Worm (Caenorhabditis elegans) whole organism, young adult: Measurements from ENCODE around the gene R02D5.8.
A peak's percentile ranks its signal among the peaks of the same experiment; 100 is the strongest.

Experiments used
- F10E7.11 ChIP-seq: sonication (generic microtip); optimal IDR thresholded peaks from 2 replicates; lab custom pipeline; 2017; ENCODE audit warnings: mild to moderate bottlenecking, missing genetic modification characterization, moderate library complexity, missing compliant biosample characterization
- F22D6.2 ChIP-seq: sonication (generic microtip); optimal IDR thresholded peaks from 2 replicates; lab custom pipeline; 2016; ENCODE audit warnings: mild to moderate bottlenecking, missing genetic modification characterization, missing compliant biosample characterization
- F33H1.4 ChIP-seq: fragments of 200-800 bp; sonication (Bioruptor generic); IDR thresholded peaks from 2 replicates; pipeline ENCODE4 v1.3.6; 2022; ENCODE audit warnings: missing genetic modification reagents, missing genetic modification characterization, missing compliant biosample characterization
- F49E8.2 ChIP-seq: sonication (generic microtip); optimal IDR thresholded peaks from 3 replicates; lab custom pipeline; 2017; ENCODE audit warnings: missing genetic modification characterization, mild to moderate bottlenecking, missing compliant biosample characterization, antibody characterized with exemption, moderate library complexity; ENCODE audit not compliant: insufficient read depth
- F57A8.1 ChIP-seq: fragments of 200-800 bp; sonication (Bioruptor generic); optimal IDR thresholded peaks from 2 replicates; lab custom pipeline; 2018; ENCODE audit warnings: mild to moderate bottlenecking, missing genetic modification characterization, moderate library complexity, missing compliant biosample characterization
- T07F8.4 ChIP-seq: sonication (generic microtip); optimal IDR thresholded peaks from 2 replicates; lab custom pipeline; 2016; ENCODE audit warnings: mild to moderate bottlenecking, missing genetic modification characterization, moderate library complexity, missing compliant biosample characterization
- T26A5.8 ChIP-seq: sonication (generic microtip); optimal IDR thresholded peaks from 2 replicates; lab custom pipeline; 2016; ENCODE audit warnings: missing genetic modification characterization, missing compliant biosample characterization
- Y53F4B.3 ChIP-seq: fragments of 200-800 bp; sonication (Bioruptor generic); IDR thresholded peaks from 2 replicates; pipeline ENCODE4 v1.3.6; 2022; ENCODE audit warnings: missing genetic modification reagents, missing genetic modification characterization, missing compliant biosample characterization
- Y53G8AR.9 ChIP-seq: fragments of 200-800 bp; sonication (Bioruptor generic); conservative IDR thresholded peaks from 2 replicates; pipeline ENCODE4 v1.3.6; 2022; ENCODE audit warnings: missing genetic modification reagents, missing genetic modification characterization, missing compliant biosample characterization
- Y79H2A.3 ChIP-seq: fragments of 200-800 bp; sonication (Bioruptor generic); conservative IDR thresholded peaks from 2 replicates; pipeline ENCODE4 v1.3.6; 2022; ENCODE audit warnings: missing genetic modification reagents, missing genetic modification characterization, missing compliant biosample characterization
- attf-5 ChIP-seq: fragments of 200-800 bp; sonication (Bioruptor generic); optimal IDR thresholded peaks from 2 replicates; lab custom pipeline; 2018; ENCODE audit warnings: mild to moderate bottlenecking, missing genetic modification characterization, missing compliant biosample characterization
- ceh-58 ChIP-seq: fragments of 200-800 bp; sonication (Bioruptor generic); IDR thresholded peaks from 2 replicates; pipeline ENCODE4 v1.3.6; 2022; ENCODE audit warnings: missing genetic modification characterization, missing compliant biosample characterization
- ceh-91 ChIP-seq: fragments of 200-800 bp; sonication (Bioruptor generic); IDR thresholded peaks from 2 replicates; pipeline ENCODE4 v1.3.6; 2022; ENCODE audit warnings: missing genetic modification reagents, missing genetic modification characterization, missing compliant biosample characterization
- dpl-1 ChIP-seq: fragments of 150-350 bp; optimal IDR thresholded peaks from 2 replicates; lab custom pipeline; 2014; ENCODE audit warnings: missing biosample characterization, missing genetic modification reagents, missing genetic modification characterization
- efl-1 ChIP-seq: fragments of 150-350 bp; optimal IDR thresholded peaks from 2 replicates; lab custom pipeline; 2014; ENCODE audit warnings: missing biosample characterization, missing genetic modification reagents, missing genetic modification characterization
- egl-18 ChIP-seq: fragments of 200-800 bp; sonication (Bioruptor generic); IDR thresholded peaks from 2 replicates; pipeline ENCODE4 v1.3.6; 2022; ENCODE audit warnings: missing genetic modification reagents, missing genetic modification characterization, missing compliant biosample characterization
- him-1 ChIP-seq: sonication (generic microtip); optimal IDR thresholded peaks from 2 replicates; lab custom pipeline; 2016; ENCODE audit warnings: missing genotype, missing genetic modification reagents, missing genetic modification characterization, missing compliant biosample characterization
- hlh-12 ChIP-seq: sonication (generic microtip); optimal IDR thresholded peaks from 2 replicates; lab custom pipeline; 2016; ENCODE audit warnings: missing genetic modification characterization, missing compliant biosample characterization
- lin-26 ChIP-seq: fragments of 200-800 bp; sonication (Bioruptor generic); IDR thresholded peaks from 2 replicates; pipeline ENCODE4 v1.3.6; 2022; ENCODE audit warnings: missing genetic modification reagents, missing genetic modification characterization, missing compliant biosample characterization
- lin-35 ChIP-seq, 3 experiments: fragments of 150-350 bp in 2 of 3; sonication (generic microtip) in 1 of 3; optimal IDR thresholded peaks; 2 replicates each; lab custom pipeline; 2014 to 2018; ENCODE audit warnings: missing biosample characterization in 3 of 3, missing genetic modification characterization in 3 of 3, missing genetic modification reagents in 3 of 3
- lin-54 ChIP-seq: fragments of 200-800 bp; sonication (Bioruptor generic); optimal IDR thresholded peaks from 2 replicates; lab custom pipeline; 2018; ENCODE audit warnings: mild to moderate bottlenecking, missing genetic modification characterization, missing compliant biosample characterization
- lsl-1 ChIP-seq: fragments of 200-800 bp; sonication (Bioruptor generic); optimal IDR thresholded peaks from 2 replicates; lab custom pipeline; 2018; ENCODE audit warnings: mild to moderate bottlenecking, missing genetic modification characterization, moderate library complexity, missing compliant biosample characterization
- madf-3 ChIP-seq: fragments of 200-800 bp; sonication (Bioruptor generic); IDR thresholded peaks from 2 replicates; pipeline ENCODE4 v1.3.6; 2022; ENCODE audit warnings: missing genetic modification reagents, missing genetic modification characterization, missing compliant biosample characterization
- madf-8 ChIP-seq: fragments of 200-800 bp; sonication (Bioruptor generic); conservative IDR thresholded peaks from 2 replicates; pipeline ENCODE4 v1.3.6; 2022; ENCODE audit warnings: missing genetic modification reagents, missing genetic modification characterization, missing compliant biosample characterization
- mcd-1 ChIP-seq: fragments of 200-800 bp; sonication (Bioruptor generic); IDR thresholded peaks from 2 replicates; pipeline ENCODE4 v1.3.6; 2022; ENCODE audit warnings: missing genetic modification reagents, missing genetic modification characterization, missing compliant biosample characterization
- nfyb-1 ChIP-seq: fragments of 200-800 bp; sonication (Bioruptor generic); IDR thresholded peaks from 2 replicates; pipeline ENCODE4 v1.3.6; 2022; ENCODE audit warnings: missing genetic modification reagents, missing genetic modification characterization, missing compliant biosample characterization
- nhr-120 ChIP-seq: fragments of 200-800 bp; sonication (Bioruptor generic); IDR thresholded peaks from 2 replicates; pipeline ENCODE4 v1.3.6; 2022; ENCODE audit warnings: missing genetic modification characterization, missing compliant biosample characterization
- nhr-179 ChIP-seq: sonication (generic microtip); optimal IDR thresholded peaks from 2 replicates; lab custom pipeline; 2016; ENCODE audit warnings: mild to moderate bottlenecking, missing genetic modification characterization, missing compliant biosample characterization
- nhr-27 ChIP-seq: fragments of 200-800 bp; sonication (Bioruptor generic); optimal IDR thresholded peaks from 2 replicates; lab custom pipeline; 2018; ENCODE audit warnings: mild to moderate bottlenecking, missing genetic modification characterization, moderate library complexity, missing compliant biosample characterization
- nhr-90 ChIP-seq: sonication (generic microtip); optimal IDR thresholded peaks from 2 replicates; lab custom pipeline; 2016; ENCODE audit warnings: missing genotype, mild to moderate bottlenecking, missing genetic modification characterization, missing compliant biosample characterization
- pbrm-1 ChIP-seq: fragments of 200-800 bp; sonication (Bioruptor generic); IDR thresholded peaks from 2 replicates; pipeline ENCODE4 v1.3.6; 2022; ENCODE audit warnings: missing genetic modification reagents, missing genetic modification characterization, missing compliant biosample characterization
- rcor-1 ChIP-seq: fragments of 200-800 bp; sonication (Bioruptor generic); IDR thresholded peaks from 2 replicates; pipeline ENCODE4 v1.3.6; 2022; ENCODE audit warnings: missing genetic modification reagents, missing genetic modification characterization, missing compliant biosample characterization
- repo-1 ChIP-seq: sonication (generic microtip); optimal IDR thresholded peaks from 2 replicates; lab custom pipeline; 2017; ENCODE audit warnings: mild to moderate bottlenecking, missing genetic modification characterization, missing compliant biosample characterization
- rpc-1 ChIP-seq, 2 experiments: fragments of 150-350 bp in 1 of 2; sonication (generic microtip) in 1 of 2; optimal IDR thresholded peaks; 2 replicates each; lab custom pipeline; 2014 to 2018; ENCODE audit warnings: missing biosample characterization in 1 of 2, missing genetic modification characterization in 1 of 2, missing genetic modification reagents in 1 of 2, missing genotype in 1 of 2
- sdz-38 ChIP-seq: sonication (generic microtip); optimal IDR thresholded peaks from 2 replicates; lab custom pipeline; 2016; ENCODE audit warnings: missing genotype, missing genetic modification characterization, missing compliant biosample characterization
- sea-2 ChIP-seq: fragments of 200-800 bp; sonication (Bioruptor generic); IDR thresholded peaks from 2 replicates; pipeline ENCODE4 v1.3.6; 2022; ENCODE audit warnings: missing genetic modification characterization, missing compliant biosample characterization
- snpc-1.1 ChIP-seq: sonication (generic microtip); optimal IDR thresholded peaks from 2 replicates; lab custom pipeline; 2017; ENCODE audit warnings: missing genetic modification characterization, mild to moderate bottlenecking, missing compliant biosample characterization, antibody characterized with exemption, moderate library complexity, missing genotype, missing genetic modification reagents; ENCODE audit not compliant: insufficient read depth
- snpc-1.3 ChIP-seq: sonication (generic microtip); optimal IDR thresholded peaks from 2 replicates; lab custom pipeline; 2017; ENCODE audit warnings: missing genetic modification characterization, mild to moderate bottlenecking, missing compliant biosample characterization, antibody characterized with exemption, moderate library complexity, missing genotype, missing genetic modification reagents; ENCODE audit not compliant: insufficient read depth
- tbp1 ChIP-seq: fragments of 200-800 bp; sonication (Bioruptor generic); optimal IDR thresholded peaks from 2 replicates; lab custom pipeline; 2018; ENCODE audit warnings: mild to moderate bottlenecking, missing genetic modification characterization, missing compliant biosample characterization
- unc-130 ChIP-seq: sonication (generic microtip); optimal IDR thresholded peaks from 2 replicates; lab custom pipeline; 2016; ENCODE audit warnings: missing genetic modification reagents, missing genetic modification characterization, missing compliant biosample characterization
- xnd-1 ChIP-seq: sonication (generic microtip); optimal IDR thresholded peaks from 2 replicates; lab custom pipeline; 2016; ENCODE audit warnings: missing genotype, missing genetic modification reagents, missing genetic modification characterization, missing compliant biosample characterization
- ztf-26 ChIP-seq: sonication (generic microtip); optimal IDR thresholded peaks from 2 replicates; lab custom pipeline; 2017; ENCODE audit warnings: missing genetic modification characterization, missing compliant biosample characterization
- ztf-6 ChIP-seq: fragments of 200-800 bp; sonication (Bioruptor generic); IDR thresholded peaks from 2 replicates; pipeline ENCODE4 v1.3.6; 2022; ENCODE audit warnings: missing genetic modification reagents, missing genetic modification characterization, missing compliant biosample characterization

Gene R02D5.8

ce11 chrV:14556187-14556586 is 37.0 kb upstream of the R02D5.8 start, which contains the start of gene srg-47:
TSS of gene srg-47 (minus strand) at chrV:14556287.
- TF ChIP-seq madf-3 (GFP tag; lab: Robert Waterston, UW) (no peak), lin-35 (GFP tag; optimal IDR thresholded peaks at IDR 0.05; lab: Kevin White, UChicago) (no peak), rpc-1 (optimal IDR thresholded peaks at IDR 0.05; lab: Kevin White, UChicago) (no peak), rpc-1 (tag; optimal IDR thresholded peaks at IDR 0.05; lab: Kevin White, UChicago) (no peak), attf-5 (GFP tag; lab: Kevin White, UChicago) (no peak), ztf-6 (GFP tag; lab: Robert Waterston, UW) (no peak), hlh-12 (tag; lab: Kevin White, UChicago) (no peak), xnd-1 (tag; lab: Kevin White, UChicago) (no peak), nhr-27 (tag; lab: Kevin White, UChicago) (no peak), lin-26 (GFP tag; lab: Robert Waterston, UW) (no peak), F22D6.2 (tag; lab: Kevin White, UChicago) (no peak), nfyb-1 (GFP tag; lab: Robert Waterston, UW) (no peak), snpc-1.1 (tag; lab: Kevin White, UChicago) (no peak), mcd-1 (GFP tag; lab: Robert Waterston, UW) (no peak), ceh-58 (GFP tag; lab: Robert Waterston, UW) (no peak), repo-1 (tag; lab: Kevin White, UChicago) (no peak), tbp1 (GFP tag; lab: Kevin White, UChicago) (no peak)

DNA sequence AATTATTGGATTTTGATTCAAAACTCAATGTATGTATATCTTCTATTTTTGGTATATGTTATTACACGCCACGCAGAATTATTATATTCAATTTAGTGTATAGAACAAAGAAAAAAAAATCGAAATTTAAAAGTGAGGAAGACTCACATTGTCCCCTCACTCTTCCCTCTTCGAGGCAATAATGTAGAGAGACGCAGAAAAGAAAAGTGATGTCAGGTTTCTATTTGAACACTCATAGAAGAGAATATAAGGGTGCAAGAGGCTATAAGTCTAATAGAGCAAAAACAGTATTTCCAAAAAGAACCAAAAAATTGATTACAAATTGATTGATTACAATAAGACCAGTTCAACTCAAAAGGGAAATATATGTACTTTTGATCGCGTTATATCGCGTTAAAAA is 29.3 kb upstream of the R02D5.8 start:
- TF ChIP-seq snpc-1.1 (tag; lab: Kevin White, UChicago) (no peak), nhr-27 (tag; lab: Kevin White, UChicago) (no peak), Y53F4B.3 (GFP tag; lab: Robert Waterston, UW) (no peak), repo-1 (tag; lab: Kevin White, UChicago) (no peak), F33H1.4 (no peak), F10E7.11 (tag; lab: Kevin White, UChicago) (no peak), F49E8.2 (no peak), sdz-38 (tag; lab: Kevin White, UChicago) (no peak), him-1 (tag; lab: Kevin White, UChicago) (no peak), nhr-120 (GFP tag; lab: Robert Waterston, UW) (no peak)

ce11 chrV:14546569-14546968 is 27.4 kb upstream of the R02D5.8 start, which contains the start of gene C53A5.13:
TSS of gene C53A5.13 (plus strand) at chrV:14546869.
- TF ChIP-seq snpc-1.1 (tag; lab: Kevin White, UChicago) (no peak), F33H1.4 (no peak), nhr-179 (tag; lab: Kevin White, UChicago) (no peak), Y79H2A.3 (no peak), lin-35 (GFP tag; optimal IDR thresholded peaks at IDR 0.05; lab: Kevin White, UChicago) (no peak), T26A5.8 (tag; lab: Kevin White, UChicago) (no peak), sea-2 (GFP tag; lab: Robert Waterston, UW) (no peak), T07F8.4 (tag; lab: Kevin White, UChicago) (no peak), Y53G8AR.9 (no peak), F57A8.1 (GFP tag; lab: Kevin White, UChicago) (no peak), egl-18 (no peak), lsl-1 (GFP tag; lab: Kevin White, UChicago) (no peak)

DNA sequence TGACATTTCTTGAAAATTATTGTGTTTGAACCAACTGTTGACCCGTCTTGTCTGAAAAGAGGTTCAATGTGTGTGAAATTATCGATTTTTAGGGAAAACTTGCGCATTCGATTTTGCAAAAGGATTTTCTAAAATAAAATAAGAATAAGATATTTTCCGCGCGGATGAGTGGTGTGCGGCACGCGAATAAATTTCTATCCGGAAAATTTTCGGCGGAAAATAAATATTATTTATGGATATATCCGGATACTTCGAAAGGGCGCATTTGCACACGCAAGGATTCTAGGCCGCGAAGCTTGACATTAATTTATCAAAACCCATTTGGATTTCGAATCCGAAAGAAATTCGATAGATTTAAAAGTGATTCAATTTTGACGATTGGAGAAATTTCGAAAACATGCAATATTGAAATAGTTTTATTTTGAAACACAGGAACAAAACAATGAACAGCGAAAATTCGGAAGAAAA is 26.7 kb upstream of the R02D5.8 start, which contains the start of gene rike-1:
rike-1 (minus strand) TSS at position 51 of the 468 bp plus-strand sequence.
- TF ChIP-seq dpl-1 (GFP tag; lab: Kevin White, UChicago) (peak; percentile 9), ceh-91 (GFP tag; lab: Robert Waterston, UW) (peak; percentile 54; the same call in 1 of the 2 replicates), snpc-1.3 (no peak), ztf-26 (no peak), rcor-1 (0 out of 2 replicates have a peak, but pooled peaks have one; percentile 8), madf-8 (0 out of 2 replicates have a peak, but pooled peaks have one; percentile 21), F49E8.2 (no peak), nfyb-1 (GFP tag; lab: Robert Waterston, UW) (no peak), efl-1 (GFP tag; lab: Kevin White, UChicago) (peak; percentile 15), snpc-1.1 (tag; lab: Kevin White, UChicago) (no peak), pbrm-1 (no peak), lin-54 (no peak), nhr-90 (tag; lab: Kevin White, UChicago) (no peak), unc-130 (GFP tag; lab: Kevin White, UChicago) (no peak)
